Fruit fly (Drosophila melanogaster) S2 (cell line): ENCODE measurements around the gene CG6495.

Experiments used
- CG8478 ChIP-seq: fragments of >200 bp; optimal IDR thresholded peaks from 2 replicates; lab custom pipeline; 2018
- CTCF ChIP-seq, 2 experiments: fragments of >200 bp; optimal IDR thresholded peaks; 2 replicates each; lab custom pipeline; 2018

DNA sequence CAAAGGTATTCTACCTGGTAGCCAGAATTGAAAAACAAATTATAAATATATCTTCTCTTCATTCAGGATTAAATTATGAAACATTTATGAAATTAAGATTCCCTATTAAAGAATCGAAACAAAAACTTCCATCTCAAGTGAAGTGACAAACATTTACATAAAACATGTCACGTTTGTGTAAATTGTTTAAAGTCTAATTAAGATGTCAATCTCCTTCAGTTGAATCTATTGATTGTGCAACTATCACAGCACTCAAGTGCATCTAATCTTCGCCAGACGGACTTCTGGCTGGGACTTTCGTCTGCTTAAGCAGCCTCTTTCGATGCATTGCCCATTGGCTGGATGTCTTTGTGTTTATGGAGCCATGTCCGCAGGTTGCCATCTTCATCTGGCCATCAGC, 31.2 kb downstream of the CG6495 start:
- TF ChIP-seq CG8478 (no peak), CTCF (optimal IDR thresholded peaks at IDR 0.05; lab: Kevin White, UChicago) (no peak)
